Worm (Caenorhabditis elegans) whole organism, midembryonic: ENCODE measurements around the gene mod-1.
"Not testable (repeated sequence)": the region's sequence is repeated elsewhere in the genome, so short reads cannot be mapped to it uniquely, and the experiment has no call there.

Experiments used
- T22C8.4 ChIP-seq: fragments of 200-800 bp; sonication (Bioruptor generic); IDR thresholded peaks from 2 replicates; pipeline ENCODE4 v1.3.6; 2022; ENCODE audit warnings: missing genetic modification characterization, missing compliant biosample characterization
- cog-1 ChIP-seq: sonication (generic microtip); optimal IDR thresholded peaks from 2 replicates; lab custom pipeline; 2016; ENCODE audit warnings: missing genetic modification characterization, missing compliant biosample characterization
- ref-1 ChIP-seq: fragments of 200-800 bp; sonication (Bioruptor generic); conservative IDR thresholded peaks from 2 replicates; pipeline ENCODE4 v1.3.6; 2022; ENCODE audit warnings: missing genetic modification reagents, missing genetic modification characterization, missing compliant biosample characterization
- ztf-23 ChIP-seq: fragments of 200-800 bp; sonication (Bioruptor generic); IDR thresholded peaks from 2 replicates; pipeline ENCODE4 v1.3.6; 2022; ENCODE audit warnings: missing genetic modification reagents, missing genetic modification characterization, missing compliant biosample characterization
- ztf-29 ChIP-seq: fragments of 200-800 bp; sonication (Bioruptor generic); IDR thresholded peaks from 2 replicates; pipeline ENCODE4 v1.3.6; 2022; ENCODE audit warnings: missing genetic modification reagents, missing genetic modification characterization, missing compliant biosample characterization

- not testable (repeated sequence) for TF ChIP-seq ztf-29; cog-1; ztf-23 (GFP tag; lab: Robert Waterston, UW); T22C8.4 (GFP tag; lab: Robert Waterston, UW); ref-1 (GFP tag; lab: Robert Waterston, UW)
These were observed 51.9 kb downstream of the mod-1 start, which contains the start of gene F07B7.12 for ce11 chrV:8861949-8862348.
